Worm (Caenorhabditis elegans) whole organism, L3 larva: ENCODE results near the gene F02E11.7.

ENCODE experiments used
- aly-2 ChIP-seq: fragments of 150-350 bp; optimal IDR thresholded peaks from 2 replicates; lab custom pipeline; 2014; ENCODE audit warnings: missing biosample characterization, missing genetic modification characterization
- ama-1 ChIP-seq: fragments of 150-350 bp; optimal IDR thresholded peaks from 2 replicates; lab custom pipeline; 2018
- ceh-28 ChIP-seq: fragments of 150-350 bp; optimal IDR thresholded peaks from 2 replicates; lab custom pipeline; 2014; ENCODE audit warnings: missing biosample characterization, missing genetic modification reagents, missing genetic modification characterization
- ceh-82 ChIP-seq: fragments of 150-350 bp; optimal IDR thresholded peaks from 2 replicates; lab custom pipeline; 2014; ENCODE audit warnings: missing biosample characterization, missing genetic modification characterization
- egl-27 ChIP-seq: sonication (generic microtip); optimal IDR thresholded peaks from 4 replicates; lab custom pipeline; 2017; ENCODE audit warnings: missing biosample characterization, missing genetic modification reagents, missing genetic modification characterization
- egl-5 ChIP-seq: fragments of 150-350 bp; optimal IDR thresholded peaks from 2 replicates; lab custom pipeline; 2017; ENCODE audit warnings: missing biosample characterization, missing genetic modification reagents, missing genetic modification characterization, inconsistent platforms
- elt-1 ChIP-seq: fragments of 150-350 bp; optimal IDR thresholded peaks from 2 replicates; lab custom pipeline; 2014; ENCODE audit warnings: missing biosample characterization, missing genetic modification characterization
- elt-2 ChIP-seq: sonication (generic microtip); optimal IDR thresholded peaks from 2 replicates; lab custom pipeline; 2016; ENCODE audit warnings: missing genetic modification reagents, mild to moderate bottlenecking, missing genetic modification characterization, missing compliant biosample characterization
- elt-3 ChIP-seq, 3 experiments: fragments of 150-350 bp in 1 of 3; sonication (generic microtip) in 2 of 3; optimal IDR thresholded peaks; 2 replicates in 2 of 3; 4 replicates in 1 of 3; lab custom pipeline; 2014 to 2017; ENCODE audit warnings: missing biosample characterization in 3 of 3, missing genetic modification characterization in 3 of 3
- eor-1 ChIP-seq, 2 experiments: fragments of 150-350 bp; optimal IDR thresholded peaks; 2 replicates each; lab custom pipeline; 2014 to 2018; ENCODE audit warnings: missing biosample characterization in 2 of 2, missing genetic modification characterization in 2 of 2
- fkh-10 ChIP-seq: sonication (generic microtip); optimal IDR thresholded peaks from 2 replicates; lab custom pipeline; 2017; ENCODE audit warnings: missing biosample characterization, missing genetic modification reagents, missing genetic modification characterization
- lin-15B ChIP-seq: fragments of 150-350 bp; optimal IDR thresholded peaks from 2 replicates; lab custom pipeline; 2014; ENCODE audit warnings: missing biosample characterization, missing genetic modification characterization
- lin-39 ChIP-seq: fragments of 150-350 bp; optimal IDR thresholded peaks from 2 replicates; lab custom pipeline; 2018; ENCODE audit warnings: missing biosample characterization, missing genetic modification reagents, missing genetic modification characterization
- lsy-12 ChIP-seq: sonication (generic microtip); optimal IDR thresholded peaks from 2 replicates; lab custom pipeline; 2016; ENCODE audit warnings: mild to moderate bottlenecking, missing genetic modification characterization, missing compliant biosample characterization
- mdl-1 ChIP-seq: fragments of 150-350 bp; optimal IDR thresholded peaks from 2 replicates; lab custom pipeline; 2014; ENCODE audit warnings: missing biosample characterization, missing genetic modification characterization
- mml-1 ChIP-seq: fragments of 150-350 bp; sonication (generic microtip); optimal IDR thresholded peaks from 3 replicates; lab custom pipeline; 2014; ENCODE audit warnings: missing biosample characterization, missing genetic modification characterization
- nhr-12 ChIP-seq: fragments of 150-350 bp; optimal IDR thresholded peaks from 2 replicates; lab custom pipeline; 2014; ENCODE audit warnings: missing biosample characterization, missing genetic modification characterization
- nhr-23 ChIP-seq: fragments of 150-350 bp; optimal IDR thresholded peaks from 2 replicates; lab custom pipeline; 2014; ENCODE audit warnings: missing biosample characterization, missing genetic modification reagents, missing genetic modification characterization
- nhr-237 ChIP-seq: fragments of 150-350 bp; optimal IDR thresholded peaks from 2 replicates; lab custom pipeline; 2014; ENCODE audit warnings: missing biosample characterization, missing genetic modification characterization
- nhr-25 ChIP-seq: sonication (generic microtip); optimal IDR thresholded peaks from 2 replicates; lab custom pipeline; 2017; ENCODE audit warnings: missing biosample characterization, missing genetic modification characterization
- nhr-28 ChIP-seq: fragments of 150-350 bp; optimal IDR thresholded peaks from 2 replicates; lab custom pipeline; 2014; ENCODE audit warnings: missing biosample characterization, missing genetic modification characterization
- nhr-43 ChIP-seq: sonication (generic microtip); optimal IDR thresholded peaks from 2 replicates; lab custom pipeline; 2016; ENCODE audit warnings: mild to moderate bottlenecking, missing genetic modification characterization, missing compliant biosample characterization; ENCODE audit not compliant: poor library complexity, severe bottlenecking
- nhr-67 ChIP-seq: fragments of 150-350 bp; optimal IDR thresholded peaks from 2 replicates; lab custom pipeline; 2014; ENCODE audit warnings: missing biosample characterization, missing genetic modification characterization
- nhr-77 ChIP-seq: fragments of 150-350 bp; optimal IDR thresholded peaks from 2 replicates; lab custom pipeline; 2014; ENCODE audit warnings: missing biosample characterization, missing genetic modification characterization
- pha-4 ChIP-seq: fragments of 150-350 bp; optimal IDR thresholded peaks from 2 replicates; lab custom pipeline; 2014; ENCODE audit warnings: missing biosample characterization, missing genetic modification reagents, missing genetic modification characterization
- pqm-1 ChIP-seq: fragments of 150-350 bp; optimal IDR thresholded peaks from 2 replicates; lab custom pipeline; 2017; ENCODE audit warnings: missing biosample characterization, missing genetic modification characterization, inconsistent platforms
- skn-1 ChIP-seq: fragments of 150-350 bp; optimal IDR thresholded peaks from 2 replicates; lab custom pipeline; 2014; ENCODE audit warnings: missing biosample characterization, missing genetic modification characterization
- snpc-4 ChIP-seq: fragments of 150-350 bp; optimal IDR thresholded peaks from 2 replicates; lab custom pipeline; 2014; ENCODE audit warnings: missing biosample characterization, missing genetic modification characterization
- unc-39 ChIP-seq: sonication (generic microtip); optimal IDR thresholded peaks from 4 replicates; lab custom pipeline; 2017; ENCODE audit warnings: missing biosample characterization, missing genetic modification characterization
- zag-1 ChIP-seq: fragments of 150-350 bp; optimal IDR thresholded peaks from 2 replicates; lab custom pipeline; 2014; ENCODE audit warnings: missing biosample characterization, missing genetic modification characterization
- ztf-11 ChIP-seq: fragments of 150-350 bp; optimal IDR thresholded peaks from 2 replicates; lab custom pipeline; 2014; ENCODE audit warnings: missing biosample characterization, missing genetic modification characterization
- ztf-4 ChIP-seq: fragments of 150-350 bp; optimal IDR thresholded peaks from 2 replicates; lab custom pipeline; 2014; ENCODE audit warnings: missing biosample characterization, missing genetic modification characterization

The F02E11.7 gene

DNA sequence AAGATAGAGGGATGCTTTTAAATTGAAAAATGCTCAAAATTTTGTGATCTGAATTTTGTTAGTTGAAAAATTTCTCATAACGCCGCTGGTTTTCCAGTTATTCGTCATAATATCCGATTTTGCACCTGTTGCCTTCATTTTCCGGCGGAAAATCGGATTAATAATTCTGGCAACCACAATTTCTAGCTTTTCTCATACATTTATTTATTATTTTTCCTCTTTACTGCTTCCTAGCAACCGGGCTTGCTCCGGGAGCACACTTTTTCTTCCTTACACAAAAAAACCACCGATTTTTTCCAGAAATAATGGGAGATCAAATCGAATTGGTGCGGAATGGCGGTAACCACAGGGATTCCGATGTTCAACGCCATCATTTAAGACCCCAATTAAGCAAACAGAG lies at the start of gene F02E11.7:
F02E11.7 (plus strand) TSS at position 301 of the 400 bp plus-strand sequence.
- TF ChIP-seq nhr-28 (tag; lab: Kevin White, UChicago) (no peak), pqm-1 (tag; lab: Kevin White, UChicago) (no peak), mdl-1 (tag; lab: Kevin White, UChicago) (no peak), ama-1 (no peak), ceh-28 (no peak), egl-5 (no peak), egl-27 (tag; lab: Kevin White, UChicago) (no peak), nhr-25 (tag; lab: Kevin White, UChicago) (no peak), aly-2 (tag; lab: Kevin White, UChicago) (no peak), mml-1 (tag; lab: Kevin White, UChicago) (no peak), ztf-4 (tag; lab: Kevin White, UChicago) (no peak), elt-1 (no peak), elt-2 (tag; lab: Kevin White, UChicago) (no peak), nhr-77 (tag; lab: Kevin White, UChicago) (no peak), ceh-82 (tag; lab: Kevin White, UChicago) (no peak)

DNA sequence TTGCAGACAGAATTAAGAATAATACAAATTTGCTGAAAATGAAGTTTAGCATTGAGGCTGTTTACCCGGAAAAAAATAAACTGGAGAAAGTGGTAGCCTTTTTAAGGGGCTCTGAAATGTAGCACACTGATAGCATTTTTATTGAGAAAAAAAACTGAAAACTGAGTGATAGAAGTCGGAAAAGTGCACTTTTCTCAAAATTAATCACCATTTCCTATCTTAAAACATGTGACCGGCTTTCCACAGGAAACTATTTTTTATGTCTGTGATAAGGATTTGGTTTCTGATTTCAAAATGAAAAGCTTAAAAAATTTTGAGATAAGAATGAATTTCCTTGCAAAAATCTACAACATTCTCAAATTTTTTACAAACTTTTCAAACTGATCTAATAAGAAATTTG lies 46.7 kb upstream of the F02E11.7 start, which contains the start of gene ZC239.22:
ZC239.22 (minus strand) TSS at position 101 of the 400 bp plus-strand sequence.
- TF ChIP-seq elt-2 (tag; lab: Kevin White, UChicago) (peak; percentile 15), aly-2 (tag; lab: Kevin White, UChicago) (no peak), ztf-11 (no peak), egl-5 (no peak), elt-3 (tag; optimal IDR thresholded peaks at IDR 0.05; lab: Kevin White, UChicago) (no peak)

- TF ChIP-seq skn-1 (tag; lab: Kevin White, UChicago) (no peak), unc-39 (tag; lab: Kevin White, UChicago) (no peak), egl-27 (tag; lab: Kevin White, UChicago) (no peak), ztf-11 (no peak), lsy-12 (tag; lab: Kevin White, UChicago) (no peak), nhr-77 (tag; lab: Kevin White, UChicago) (no peak), ama-1 (no peak), lin-39 (tag; lab: Kevin White, UChicago) (no peak), nhr-23 (no peak), ceh-82 (tag; lab: Kevin White, UChicago) (no peak), snpc-4 (tag; lab: Kevin White, UChicago) (no peak), nhr-67 (tag; lab: Kevin White, UChicago) (no peak), aly-2 (tag; lab: Kevin White, UChicago) (no peak), fkh-10 (GFP tag; lab: Kevin White, UChicago) (no peak), lin-15B (tag; lab: Kevin White, UChicago) (no peak), nhr-12 (tag; lab: Kevin White, UChicago) (no peak)
These were observed 45.7 kb upstream of the F02E11.7 start, which contains the start of gene ZC239.14 for ce11 chrII:3221730-3222129. ZC239.14 (minus strand) TSS chrII:3222034.

ce11 chrII:3222686-3223085 lies 44.8 kb upstream of the F02E11.7 start, which contains the start of gene ZC239.13:
ZC239.13 (minus strand) TSS chrII:3222839.
- TF ChIP-seq ceh-82 (tag; lab: Kevin White, UChicago), result no peak
- TF ChIP-seq zag-1, result no peak
- no peak for TF ChIP-seq nhr-28 (tag; lab: Kevin White, UChicago)
- no peak for TF ChIP-seq nhr-237 (tag; lab: Kevin White, UChicago)
- TF ChIP-seq elt-2 (tag; lab: Kevin White, UChicago), result peak; percentile 39

DNA sequence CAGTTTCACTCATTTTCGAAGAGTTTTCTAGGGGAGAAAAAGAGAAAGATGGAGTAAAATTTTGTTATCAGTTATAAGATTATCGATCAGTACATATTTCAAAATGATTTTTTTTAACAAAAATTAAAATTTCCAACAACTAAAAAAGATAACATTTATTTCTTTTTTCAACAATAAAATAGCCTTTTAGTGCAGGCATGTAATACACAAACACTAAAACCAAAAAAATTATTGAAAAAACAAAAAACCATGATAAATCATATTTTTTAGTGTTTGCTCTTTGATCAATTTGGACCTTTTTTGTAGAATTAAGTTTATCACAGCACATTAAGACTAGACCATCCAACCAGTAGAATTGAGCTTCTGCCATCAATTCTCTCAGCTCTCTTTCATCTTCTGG lies 42.8 kb upstream of the F02E11.7 start, which contains the start of gene ZC239.15:
ZC239.15 (minus strand) TSS at position 101 of the 400 bp plus-strand sequence.
- TF ChIP-seq elt-2 (tag; lab: Kevin White, UChicago) (peak; percentile 20), eor-1 (tag; optimal IDR thresholded peaks at IDR 0.05; lab: Kevin White, UChicago) (no peak), ceh-82 (tag; lab: Kevin White, UChicago) (no peak), pqm-1 (tag; lab: Kevin White, UChicago) (no peak), nhr-43 (tag; lab: Kevin White, UChicago) (no peak), ztf-11 (no peak)

DNA sequence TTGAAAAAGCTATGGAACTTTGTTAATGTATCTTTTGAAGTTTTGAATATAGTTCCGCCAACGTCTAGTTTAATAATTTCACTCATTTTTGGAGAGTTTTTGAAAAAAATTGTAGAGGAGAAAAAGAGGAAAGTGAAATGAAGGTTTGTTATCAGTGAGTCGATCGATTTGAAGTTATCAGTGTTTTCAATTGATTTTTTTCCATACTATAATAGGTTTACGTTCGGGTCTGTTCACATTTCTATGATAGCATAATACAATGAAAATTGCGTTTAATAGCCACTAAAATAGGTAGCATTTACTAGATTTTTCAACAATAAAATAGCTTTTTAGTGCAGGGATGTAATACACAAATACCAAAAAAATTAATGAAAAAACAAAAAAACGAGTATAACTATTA lies 42.3 kb upstream of the F02E11.7 start, which contains the start of gene ZC239.16:
ZC239.16 (minus strand) TSS at position 120 of the 400 bp plus-strand sequence.
- TF ChIP-seq lin-39 (tag; lab: Kevin White, UChicago) (no peak), elt-2 (tag; lab: Kevin White, UChicago) (peak; percentile 73), snpc-4 (tag; lab: Kevin White, UChicago) (no peak), aly-2 (tag; lab: Kevin White, UChicago) (no peak), eor-1 (tag; optimal IDR thresholded peaks at IDR 0.05; lab: Kevin White, UChicago) (no peak), pha-4 (tag; lab: Kevin White, UChicago) (peak; percentile 35), nhr-237 (tag; lab: Kevin White, UChicago) (no peak), pqm-1 (tag; lab: Kevin White, UChicago) (peak; percentile 55), elt-1 (no peak)
- TF ChIP-seq, all 47 proteins: peak for 3
